Worm (Caenorhabditis elegans) whole organism, L3 larva: ENCODE data around the gene grl-26.
A peak's percentile ranks its signal among the peaks of the same experiment; 100 is the strongest.

Experiments
- ZK546.5 ChIP-seq: sonication (generic microtip); optimal IDR thresholded peaks from 2 replicates; lab custom pipeline; 2017; ENCODE audit warnings: missing biosample characterization, missing genetic modification characterization
- aly-2 ChIP-seq: fragments of 150-350 bp; optimal IDR thresholded peaks from 2 replicates; lab custom pipeline; 2014; ENCODE audit warnings: missing biosample characterization, missing genetic modification characterization
- ama-1 ChIP-seq: fragments of 150-350 bp; optimal IDR thresholded peaks from 2 replicates; lab custom pipeline; 2018
- ceh-16 ChIP-seq: sonication (generic microtip); optimal IDR thresholded peaks from 2 replicates; lab custom pipeline; 2017; ENCODE audit warnings: missing biosample characterization, missing genetic modification characterization
- ceh-28 ChIP-seq: fragments of 150-350 bp; optimal IDR thresholded peaks from 2 replicates; lab custom pipeline; 2014; ENCODE audit warnings: missing biosample characterization, missing genetic modification reagents, missing genetic modification characterization
- ceh-82 ChIP-seq: fragments of 150-350 bp; optimal IDR thresholded peaks from 2 replicates; lab custom pipeline; 2014; ENCODE audit warnings: missing biosample characterization, missing genetic modification characterization
- ceh-9 ChIP-seq: sonication (generic microtip); optimal IDR thresholded peaks from 2 replicates; lab custom pipeline; 2018; ENCODE audit warnings: missing biosample characterization, missing genetic modification characterization
- elt-2 ChIP-seq: sonication (generic microtip); optimal IDR thresholded peaks from 2 replicates; lab custom pipeline; 2016; ENCODE audit warnings: missing genetic modification reagents, mild to moderate bottlenecking, missing genetic modification characterization, missing compliant biosample characterization
- elt-3 ChIP-seq, 3 experiments: fragments of 150-350 bp in 1 of 3; sonication (generic microtip) in 2 of 3; optimal IDR thresholded peaks; 2 replicates in 2 of 3; 4 replicates in 1 of 3; lab custom pipeline; 2014 to 2017; ENCODE audit warnings: missing biosample characterization in 3 of 3, missing genetic modification characterization in 3 of 3
- eor-1 ChIP-seq, 2 experiments: fragments of 150-350 bp; optimal IDR thresholded peaks; 2 replicates each; lab custom pipeline; 2014 to 2018; ENCODE audit warnings: missing biosample characterization in 2 of 2, missing genetic modification characterization in 2 of 2
- hmg-11 ChIP-seq: sonication (generic microtip); optimal IDR thresholded peaks from 2 replicates; lab custom pipeline; 2016; ENCODE audit warnings: missing genetic modification characterization, missing compliant biosample characterization
- jun-1 ChIP-seq: fragments of 150-350 bp; optimal IDR thresholded peaks from 2 replicates; lab custom pipeline; 2014; ENCODE audit warnings: missing biosample characterization, missing genetic modification reagents, missing genetic modification characterization
- lin-39 ChIP-seq: fragments of 150-350 bp; optimal IDR thresholded peaks from 2 replicates; lab custom pipeline; 2018; ENCODE audit warnings: missing biosample characterization, missing genetic modification reagents, missing genetic modification characterization
- mml-1 ChIP-seq: fragments of 150-350 bp; sonication (generic microtip); optimal IDR thresholded peaks from 3 replicates; lab custom pipeline; 2014; ENCODE audit warnings: missing biosample characterization, missing genetic modification characterization
- nfya-1 ChIP-seq: sonication (generic microtip); optimal IDR thresholded peaks from 2 replicates; lab custom pipeline; 2017; ENCODE audit warnings: missing genetic modification characterization, mild to moderate bottlenecking, missing compliant biosample characterization, antibody characterized with exemption, moderate library complexity; ENCODE audit not compliant: insufficient read depth
- nhr-23 ChIP-seq: fragments of 150-350 bp; optimal IDR thresholded peaks from 2 replicates; lab custom pipeline; 2014; ENCODE audit warnings: missing biosample characterization, missing genetic modification reagents, missing genetic modification characterization
- nhr-237 ChIP-seq: fragments of 150-350 bp; optimal IDR thresholded peaks from 2 replicates; lab custom pipeline; 2014; ENCODE audit warnings: missing biosample characterization, missing genetic modification characterization
- nhr-25 ChIP-seq: sonication (generic microtip); optimal IDR thresholded peaks from 2 replicates; lab custom pipeline; 2017; ENCODE audit warnings: missing biosample characterization, missing genetic modification characterization
- nhr-43 ChIP-seq: sonication (generic microtip); optimal IDR thresholded peaks from 2 replicates; lab custom pipeline; 2016; ENCODE audit warnings: mild to moderate bottlenecking, missing genetic modification characterization, missing compliant biosample characterization; ENCODE audit not compliant: poor library complexity, severe bottlenecking
- pha-4 ChIP-seq: fragments of 150-350 bp; optimal IDR thresholded peaks from 2 replicates; lab custom pipeline; 2014; ENCODE audit warnings: missing biosample characterization, missing genetic modification reagents, missing genetic modification characterization
- pqm-1 ChIP-seq: fragments of 150-350 bp; optimal IDR thresholded peaks from 2 replicates; lab custom pipeline; 2017; ENCODE audit warnings: missing biosample characterization, missing genetic modification characterization, inconsistent platforms
- sea-2 ChIP-seq: fragments of 150-350 bp; sonication (generic microtip); optimal IDR thresholded peaks from 4 replicates; lab custom pipeline; 2014; ENCODE audit warnings: missing biosample characterization, missing genetic modification reagents, missing genetic modification characterization
- unc-62 ChIP-seq: fragments of 150-350 bp; sonication (generic microtip); optimal IDR thresholded peaks from 4 replicates; lab custom pipeline; 2014; ENCODE audit warnings: missing biosample characterization, missing genetic modification reagents, missing genetic modification characterization
- ztf-4 ChIP-seq: fragments of 150-350 bp; optimal IDR thresholded peaks from 2 replicates; lab custom pipeline; 2014; ENCODE audit warnings: missing biosample characterization, missing genetic modification characterization

The grl-26 gene

DNA sequence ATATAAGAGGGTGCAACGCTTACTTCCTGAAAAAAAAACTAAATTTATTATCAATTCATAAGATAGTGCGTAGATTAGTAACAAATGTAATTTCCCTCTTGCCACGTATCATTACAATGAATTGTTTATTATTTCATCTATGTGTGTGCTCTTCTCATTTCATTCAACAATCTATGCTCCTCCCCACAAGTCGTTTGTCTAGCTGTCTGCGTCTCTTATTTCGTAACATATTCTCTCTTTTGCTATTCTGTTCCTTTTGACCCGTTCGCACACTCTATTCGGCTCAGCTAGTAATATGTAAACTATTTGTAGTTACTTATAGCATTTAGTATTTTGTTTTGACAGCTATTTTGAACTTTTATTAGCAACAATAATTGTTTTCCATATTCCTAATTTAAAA lies 40.6 kb downstream of the grl-26 start:
- TF ChIP-seq pha-4 (peak; percentile 35), ama-1 (lab: Kevin White, UChicago) (no peak), mml-1 (no peak), ceh-82 (no peak)

ce11 chrIV:278284-278683 lies 44.3 kb downstream of the grl-26 start:
- no peak for TF ChIP-seq nfya-1 (tag; lab: Kevin White, UChicago)
- no peak for TF ChIP-seq jun-1 (tag; lab: Kevin White, UChicago)
- no peak for TF ChIP-seq nhr-25 (tag; lab: Kevin White, UChicago)

ce11 chrIV:275146-275545 lies 47.5 kb downstream of the grl-26 start:
- TF ChIP-seq pha-4 (peak; percentile 30), elt-2 (tag; lab: Kevin White, UChicago) (peak; percentile 62), hmg-11 (tag; lab: Kevin White, UChicago) (no peak), eor-1 (tag; optimal IDR thresholded peaks at IDR 0.05; lab: Kevin White, UChicago) (no peak), pqm-1 (tag; lab: Kevin White, UChicago) (peak; percentile 68)

DNA sequence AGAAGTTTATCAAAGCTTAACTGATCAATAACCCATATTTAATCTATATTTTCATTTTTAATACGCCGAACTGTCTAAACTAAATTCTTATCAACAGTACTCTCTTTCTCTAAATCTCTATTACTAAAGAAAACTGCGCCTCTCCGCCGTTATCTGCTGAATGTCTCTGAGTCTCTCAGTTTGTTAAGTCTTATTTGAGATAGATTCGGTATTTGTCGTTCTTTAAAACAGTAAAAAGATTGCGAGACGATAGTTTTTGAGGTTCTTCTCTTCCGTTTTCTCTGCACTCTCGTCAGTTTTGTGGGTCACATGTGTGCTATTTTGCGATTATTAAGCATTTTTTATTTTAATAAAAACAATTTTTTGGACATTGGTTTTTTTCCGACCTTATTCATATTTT lies 48.4 kb downstream of the grl-26 start, which contains the start of gene sma-10:
sma-10 (plus strand) TSS at position 236 of the 400 bp plus-strand sequence.
- TF ChIP-seq ztf-4 (tag; lab: Kevin White, UChicago), result no peak
- TF ChIP-seq elt-2 (tag; lab: Kevin White, UChicago), result peak; percentile 97
- TF ChIP-seq nhr-237, result no peak
- peak; percentile 98 for TF ChIP-seq pqm-1 (tag; lab: Kevin White, UChicago)
- TF ChIP-seq nfya-1 (tag; lab: Kevin White, UChicago), result peak; percentile 29
- no peak for TF ChIP-seq ceh-9 (tag; lab: Kevin White, UChicago)
- TF ChIP-seq nhr-23, result peak; percentile 76
- TF ChIP-seq ceh-28, result peak; percentile 65
- TF ChIP-seq nhr-43 (tag; lab: Kevin White, UChicago), result peak; percentile 0
- peak in 2 of 3 experiments; percentile 17 to 58 for TF ChIP-seq elt-3 (tag; optimal IDR thresholded peaks at IDR 0.05; lab: Kevin White, UChicago)
- peak; percentile 82 for TF ChIP-seq jun-1 (tag; lab: Kevin White, UChicago)
- TF ChIP-seq pha-4, result peak; percentile 82
- TF ChIP-seq, all 47 proteins: peak for 9

DNA sequence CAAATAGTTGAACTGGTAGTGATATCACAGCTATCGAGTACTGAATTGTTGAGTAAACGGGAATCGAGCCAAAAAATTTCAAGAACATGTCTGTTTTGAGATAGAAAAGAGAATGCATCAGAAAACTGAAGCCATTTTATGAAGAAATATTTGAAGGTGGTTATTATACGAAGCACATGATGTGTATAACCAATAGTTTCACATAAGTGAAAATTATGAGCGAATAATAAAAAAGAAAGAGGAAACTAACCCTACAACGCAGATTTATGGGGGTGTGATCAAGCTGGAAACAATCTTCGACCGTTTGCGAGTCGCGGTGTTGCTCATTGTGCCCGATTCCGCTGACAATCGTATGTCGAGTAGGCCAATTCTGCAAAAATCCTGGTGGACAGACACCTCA lies 49.3 kb downstream of the grl-26 start, which contains the start of gene srh-282:
srh-282 (minus strand) TSS at position 101 of the 400 bp plus-strand sequence.
- TF ChIP-seq sea-2 (GFP tag; lab: Kevin White, UChicago), result no peak
- no peak for TF ChIP-seq nhr-23
- no peak for TF ChIP-seq unc-62 (GFP tag; lab: Kevin White, UChicago)
- TF ChIP-seq lin-39, result no peak
- TF ChIP-seq nhr-25 (tag; lab: Kevin White, UChicago), result no peak
- TF ChIP-seq nhr-43 (tag; lab: Kevin White, UChicago), result no peak
- TF ChIP-seq ceh-16 (tag; lab: Kevin White, UChicago), result no peak
- TF ChIP-seq aly-2 (tag; lab: Kevin White, UChicago), result no peak
- no peak for TF ChIP-seq ZK546.5 (tag; lab: Kevin White, UChicago)
